Worm (Caenorhabditis elegans): ENCODE data around the gene srx-7.

DNA sequence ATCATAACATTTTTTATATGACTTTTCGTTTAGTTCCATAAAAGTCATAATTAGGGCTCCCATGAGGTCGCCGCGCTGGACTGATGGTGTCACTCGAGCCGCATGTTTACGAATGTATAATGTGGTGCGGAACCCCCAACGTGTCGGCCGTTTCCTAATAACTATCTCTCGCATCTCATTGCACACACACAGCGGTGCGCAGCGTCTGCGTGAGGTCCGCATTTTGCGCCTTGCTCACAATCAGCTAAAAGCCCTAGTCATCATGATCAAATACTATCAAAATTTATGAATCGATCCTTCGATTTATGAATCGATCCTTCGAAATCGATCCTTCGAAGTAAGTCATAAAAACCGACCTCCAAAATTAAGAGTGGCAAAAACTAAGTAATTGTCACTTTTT, at the start of gene srx-7:
- TF ChIP-seq T22C8.4 (GFP tag; IDR thresholded peaks at IDR 0.05) = no peak
- TF ChIP-seq ztf-23 (GFP tag; IDR thresholded peaks at IDR 0.05) = no peak
- TF ChIP-seq tab-1 (GFP tag; IDR thresholded peaks at IDR 0.05) = no peak
